Fruit fly (Drosophila melanogaster) S2 (cell line): ENCODE measurements around the gene CG4456.

ENCODE experiments used
- CG8478 ChIP-seq: fragments of >200 bp; optimal IDR thresholded peaks from 2 replicates; lab custom pipeline; 2018
- CTCF ChIP-seq, 2 experiments: fragments of >200 bp; optimal IDR thresholded peaks; 2 replicates each; lab custom pipeline; 2018

DNA sequence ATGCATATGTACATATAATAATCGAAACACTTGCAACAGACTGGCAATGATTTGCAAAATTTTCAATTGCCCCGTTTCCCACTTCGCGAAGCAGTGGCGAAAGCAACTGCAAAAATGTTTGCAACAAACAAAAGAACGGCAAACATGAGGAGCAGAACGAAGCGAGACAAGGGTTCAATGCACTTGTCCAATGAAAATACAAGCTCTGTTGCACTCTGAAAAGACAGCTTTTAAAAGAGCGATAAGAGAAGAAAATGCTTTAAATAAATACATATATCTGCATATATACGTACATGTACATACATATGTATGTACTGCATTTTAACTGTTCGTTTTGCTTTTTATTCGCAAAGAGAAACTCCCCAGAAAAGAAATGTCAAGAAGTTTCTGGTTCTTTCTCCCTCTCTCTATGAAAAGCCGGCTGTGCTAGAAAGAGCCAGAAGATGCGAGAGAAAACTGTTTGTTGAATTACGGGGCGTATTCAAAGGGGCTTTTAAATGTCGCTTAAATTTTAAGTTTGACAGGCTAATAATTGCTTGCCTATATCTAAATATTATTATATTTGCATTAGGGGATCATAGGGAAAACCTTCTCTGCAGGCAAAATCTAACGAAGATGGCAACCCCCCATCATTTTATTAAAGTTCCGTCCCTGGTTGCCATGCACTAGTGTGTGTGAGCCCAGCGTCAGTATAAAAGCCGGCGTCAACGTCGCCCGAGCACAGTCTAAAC, 11.0 kb downstream of the CG4456 start, which contains the start of gene Hsp27:
- TF ChIP-seq CG8478 (lab: Kevin White, UChicago) (no peak), CTCF (optimal IDR thresholded peaks at IDR 0.05; lab: Kevin White, UChicago) (no peak)
